Worm (Caenorhabditis elegans) whole organism, L2 larva: ENCODE measurements around the gene nspc-13.

Source experiments
- fos-1 ChIP-seq: fragments of 150-350 bp; optimal IDR thresholded peaks from 2 replicates; lab custom pipeline; 2014; ENCODE audit warnings: missing biosample characterization, missing genetic modification characterization
- lin-11 ChIP-seq: fragments of 150-350 bp; sonication (generic microtip); optimal IDR thresholded peaks from 2 replicates; lab custom pipeline; 2014; ENCODE audit warnings: missing biosample characterization, missing genetic modification characterization, inconsistent platforms, mixed read lengths
- mdl-1 ChIP-seq, 2 experiments: fragments of 150-350 bp in 1 of 2; sonication (generic microtip) in 1 of 2; optimal IDR thresholded peaks; 2 replicates each; lab custom pipeline; 2017; ENCODE audit warnings: missing biosample characterization in 2 of 2, missing genetic modification characterization in 2 of 2
- nhr-25 ChIP-seq: fragments of 150-350 bp; sonication (generic microtip); optimal IDR thresholded peaks from 3 replicates; lab custom pipeline; 2014; ENCODE audit warnings: missing biosample characterization, missing genetic modification characterization
- ztf-11 ChIP-seq: sonication (generic microtip); optimal IDR thresholded peaks from 2 replicates; lab custom pipeline; 2017; ENCODE audit warnings: missing biosample characterization, missing genetic modification characterization

ce11 chrX:12367498-12367897 lies 10.3 kb downstream of the nspc-13 start:
- TF ChIP-seq ztf-11 (tag; lab: Kevin White, UChicago) = no peak
- no peak for TF ChIP-seq lin-11 (tag; lab: Kevin White, UChicago)
- peak; percentile 24 for TF ChIP-seq fos-1
- no peak for TF ChIP-seq nhr-25
- TF ChIP-seq mdl-1 (tag; optimal IDR thresholded peaks at IDR 0.05; lab: Kevin White, UChicago) = peak in 1 of 2 experiments; percentile 41
